Fruit fly (Drosophila melanogaster): Measurements from ENCODE around the gene CG16825.
A peak's percentile ranks its signal among the peaks of the same experiment; 100 is the strongest.

CG16825 gene

dm6 chr2L:13286456-13286855 is 18.1 kb upstream of the CG16825 start, which contains the start of the genes Drep4 and Uvrag (continued):
- TF ChIP-seq CG33213 (GFP tag; optimal IDR thresholded peaks at IDR 0.05) (no peak), Dip2 (GFP tag; IDR thresholded peaks at IDR 0.05) (no peak), inv (GFP tag; IDR thresholded peaks at IDR 0.05; ENCODE audit: partially characterized antibody) (no peak), CG15696 (tag; optimal IDR thresholded peaks at IDR 0.05) (peak; percentile 76), Max (GFP tag; optimal IDR thresholded peaks at IDR 0.05) (peak; percentile 30), ATbp (GFP tag; optimal IDR thresholded peaks at IDR 0.05) (no peak), zen (tag; optimal IDR thresholded peaks at IDR 0.05) (peak; percentile 75), psq (GFP tag; optimal IDR thresholded peaks at IDR 0.05) (peak; percentile 44), dmrt11E (tag; optimal IDR thresholded peaks at IDR 0.05) (peak; percentile 79), Atf3 (GFP tag; optimal IDR thresholded peaks at IDR 0.05) (no peak), CG17568 (GFP tag; optimal IDR thresholded peaks at IDR 0.05) (no peak), Hr3 (GFP tag; optimal IDR thresholded peaks at IDR 0.05) (peak; percentile 78), salm (tag; optimal IDR thresholded peaks at IDR 0.05) (no peak), Xbp1 (GFP tag; optimal IDR thresholded peaks at IDR 0.05) (peak; percentile 76), NC2β (GFP tag; optimal IDR thresholded peaks at IDR 0.05) (no peak), unc-4 (GFP tag; IDR thresholded peaks at IDR 0.05; ENCODE audit: partially characterized antibody) (no peak), Bgb (GFP tag; IDR thresholded peaks at IDR 0.05; ENCODE audit: partially characterized antibody) (no peak), schlank (tag; optimal IDR thresholded peaks at IDR 0.05) (no peak), CG8944 (GFP tag; optimal IDR thresholded peaks at IDR 0.05) (no peak), so (GFP tag; IDR thresholded peaks at IDR 0.05) (no peak), CG11456 (GFP tag; IDR thresholded peaks at IDR 0.05) (no peak), CG12942 (GFP tag; optimal IDR thresholded peaks at IDR 0.05) (peak; percentile 48), Lim3 (GFP tag; IDR thresholded peaks at IDR 0.05) (no peak), CoRest (tag; optimal IDR thresholded peaks at IDR 0.05) (peak; percentile 88), CHES-1-like (GFP tag; optimal IDR thresholded peaks at IDR 0.05) (peak; percentile 26), CG43689 (GFP tag; IDR thresholded peaks at IDR 0.05) (no peak), Elba2 (GFP tag; optimal IDR thresholded peaks at IDR 0.05) (no peak), zen2 (GFP tag; IDR thresholded peaks at IDR 0.05; ENCODE audit: partially characterized antibody) (no peak), amos (GFP tag; IDR thresholded peaks at IDR 0.05; ENCODE audit: partially characterized antibody) (no peak), gsb-n (tag; optimal IDR thresholded peaks at IDR 0.05) (no peak), lola (GFP tag; optimal IDR thresholded peaks at IDR 0.05) (no peak), lmd (GFP tag; IDR thresholded peaks at IDR 0.05) (peak; percentile 40; the same call in 1 of the 2 replicates), tll (GFP tag; optimal IDR thresholded peaks at IDR 0.05) (peak in 1 of 2 experiments; percentile 12), CG10321 (GFP tag; IDR thresholded peaks at IDR 0.05) (no peak), ro (GFP tag; IDR thresholded peaks at IDR 0.05) (no peak), phol (tag; optimal IDR thresholded peaks at IDR 0.05) (peak; percentile 78), CG2712 (tag; optimal IDR thresholded peaks at IDR 0.05) (peak; percentile 81), CG30403 (GFP tag; optimal IDR thresholded peaks at IDR 0.05) (peak; percentile 85), CG18262 (tag; optimal IDR thresholded peaks at IDR 0.05) (no peak), CG15514 (GFP tag; optimal IDR thresholded peaks at IDR 0.05) (peak; percentile 46), CG10274 (GFP tag; optimal IDR thresholded peaks at IDR 0.05) (no peak), CG4404 (GFP tag; IDR thresholded peaks at IDR 0.05) (peak; percentile 32; the same call in 1 of the 2 replicates), CG7987 (GFP tag; optimal IDR thresholded peaks at IDR 0.05) (no peak), CG17359 (tag; optimal IDR thresholded peaks at IDR 0.05) (no peak), CG16815 (GFP tag; optimal IDR thresholded peaks at IDR 0.05) (peak; percentile 43), Abd-B (GFP tag; optimal IDR thresholded peaks at IDR 0.05) (peak; percentile 78), Drgx (GFP tag; IDR thresholded peaks at IDR 0.05) (0 out of 2 replicates have a peak, but pooled peaks have one; percentile 19), CG6175 (GFP tag; IDR thresholded peaks at IDR 0.05) (no peak), CG11085 (GFP tag; IDR thresholded peaks at IDR 0.05) (no peak), CG17361 (GFP tag; IDR thresholded peaks at IDR 0.05) (no peak; the same call in 2 of the 3 replicates)
